Worm (Caenorhabditis elegans) whole organism, L1 larva: ENCODE measurements around the gene cest-9.2.

Experiments used
- C34B4.2 ChIP-seq: sonication (generic microtip); optimal IDR thresholded peaks from 2 replicates; lab custom pipeline; 2017; ENCODE audit warnings: mild to moderate bottlenecking, missing genetic modification characterization, missing compliant biosample characterization
- aha-1 ChIP-seq: fragments of 150-350 bp; optimal IDR thresholded peaks from 2 replicates; lab custom pipeline; 2014; ENCODE audit warnings: missing biosample characterization, missing genetic modification characterization
- aly-2 ChIP-seq: fragments of 150-350 bp; optimal IDR thresholded peaks from 2 replicates; lab custom pipeline; 2014; ENCODE audit warnings: missing biosample characterization, missing genetic modification characterization
- ama-1 ChIP-seq: fragments of 150-350 bp; optimal IDR thresholded peaks from 2 replicates; lab custom pipeline; 2014
- blmp-1 ChIP-seq: fragments of 150-350 bp; optimal IDR thresholded peaks from 2 replicates; lab custom pipeline; 2014; ENCODE audit warnings: missing biosample characterization, missing genetic modification characterization
- ceh-88 ChIP-seq: fragments of 200-800 bp; sonication (Bioruptor generic); IDR thresholded peaks from 2 replicates; pipeline ENCODE4 v1.3.6; 2022; ENCODE audit warnings: missing genetic modification characterization, missing compliant biosample characterization
- ceh-90 ChIP-seq: sonication (generic microtip); optimal IDR thresholded peaks from 2 replicates; lab custom pipeline; 2016; ENCODE audit warnings: missing genetic modification characterization, missing compliant biosample characterization
- efl-1 ChIP-seq, 4 experiments: fragments of 150-350 bp; optimal IDR thresholded peaks in 3 of 4; peaks in 1 of 4; 1 replicate in 1 of 4; 2 replicates in 3 of 4; lab custom pipeline; 2014; ENCODE audit warnings: missing biosample characterization in 2 of 4, missing genetic modification characterization in 2 of 4, missing genetic modification reagents in 2 of 4
- efl-3 ChIP-seq: fragments of 200-800 bp; sonication (Bioruptor generic); optimal IDR thresholded peaks from 2 replicates; lab custom pipeline; 2018; ENCODE audit warnings: mild to moderate bottlenecking, missing genetic modification characterization, missing compliant biosample characterization
- elt-2 ChIP-seq: sonication (generic microtip); optimal IDR thresholded peaks from 2 replicates; lab custom pipeline; 2016; ENCODE audit warnings: missing genetic modification characterization, mild to moderate bottlenecking, inconsistent platforms, missing compliant biosample characterization, missing genetic modification reagents
- elt-3 ChIP-seq, 6 experiments: fragments of 150-350 bp in 1 of 6; sonication (generic microtip); optimal IDR thresholded peaks; 2 replicates each; lab custom pipeline; 2017 to 2018; ENCODE audit warnings: missing biosample characterization in 6 of 6, missing genetic modification characterization in 6 of 6, inconsistent platforms in 1 of 6
- ets-5 ChIP-seq: fragments of 200-800 bp; sonication (Bioruptor generic); IDR thresholded peaks from 2 replicates; pipeline ENCODE4 v1.3.6; 2022; ENCODE audit warnings: missing genetic modification characterization, missing compliant biosample characterization
- fos-1 ChIP-seq: fragments of 150-350 bp; optimal IDR thresholded peaks from 2 replicates; lab custom pipeline; 2014; ENCODE audit warnings: missing biosample characterization, missing genetic modification characterization
- grh-1 ChIP-seq: fragments of 200-800 bp; sonication (Bioruptor generic); IDR thresholded peaks from 2 replicates; pipeline ENCODE4 v1.3.6; 2022; ENCODE audit warnings: missing genetic modification reagents, missing genetic modification characterization, missing compliant biosample characterization
- hlh-17 ChIP-seq: fragments of 200-800 bp; sonication (Bioruptor generic); optimal IDR thresholded peaks from 2 replicates; lab custom pipeline; 2018; ENCODE audit warnings: missing genetic modification characterization, mild to moderate bottlenecking, missing compliant biosample characterization, moderate library complexity, borderline replicate concordance
- hlh-4 ChIP-seq: sonication (generic microtip); optimal IDR thresholded peaks from 2 replicates; lab custom pipeline; 2016; ENCODE audit warnings: mild to moderate bottlenecking, missing genetic modification characterization, missing compliant biosample characterization
- jun-1 ChIP-seq: fragments of 150-350 bp; optimal IDR thresholded peaks from 2 replicates; lab custom pipeline; 2014; ENCODE audit warnings: missing biosample characterization, missing genetic modification reagents, missing genetic modification characterization
- lin-13 ChIP-seq: fragments of 150-350 bp; optimal IDR thresholded peaks from 2 replicates; lab custom pipeline; 2014; ENCODE audit warnings: missing biosample characterization, missing genetic modification reagents, missing genetic modification characterization
- lin-15B ChIP-seq: fragments of 150-350 bp; sonication (generic microtip); optimal IDR thresholded peaks from 3 replicates; lab custom pipeline; 2014; ENCODE audit warnings: missing biosample characterization, missing genetic modification characterization
- lin-35 ChIP-seq, 2 experiments: fragments of 150-350 bp; optimal IDR thresholded peaks; 2 replicates each; lab custom pipeline; 2014; ENCODE audit warnings: missing biosample characterization in 2 of 2, missing genetic modification characterization in 2 of 2, missing genetic modification reagents in 2 of 2
- lin-39 ChIP-seq: fragments of 150-350 bp; optimal IDR thresholded peaks from 2 replicates; lab custom pipeline; 2014; ENCODE audit warnings: missing biosample characterization, missing genetic modification reagents, missing genetic modification characterization
- lir-3 ChIP-seq: sonication (generic microtip); optimal IDR thresholded peaks from 2 replicates; lab custom pipeline; 2016; ENCODE audit warnings: mild to moderate bottlenecking, missing genetic modification characterization, moderate library complexity, missing compliant biosample characterization; ENCODE audit not compliant: poor library complexity
- lsy-2 ChIP-seq, 2 experiments: fragments of 150-350 bp; optimal IDR thresholded peaks; 2 replicates each; lab custom pipeline; 2014; ENCODE audit warnings: missing biosample characterization in 2 of 2, missing genetic modification characterization in 2 of 2
- mab-9 ChIP-seq: fragments of 200-800 bp; sonication (Bioruptor generic); IDR thresholded peaks from 2 replicates; pipeline ENCODE4 v1.3.6; 2022; ENCODE audit warnings: missing genetic modification reagents, missing genetic modification characterization, missing compliant biosample characterization
- mdl-1 ChIP-seq, 2 experiments: fragments of 150-350 bp; optimal IDR thresholded peaks; 2 replicates each; lab custom pipeline; 2014 to 2017; ENCODE audit warnings: missing biosample characterization in 2 of 2, missing genetic modification characterization in 2 of 2, inconsistent platforms in 1 of 2
- mef-2 ChIP-seq: fragments of 150-350 bp; optimal IDR thresholded peaks from 2 replicates; lab custom pipeline; 2014; ENCODE audit warnings: missing biosample characterization, missing genetic modification characterization
- nhr-19 ChIP-seq: fragments of 200-800 bp; sonication (Bioruptor generic); conservative IDR thresholded peaks from 2 replicates; pipeline ENCODE4 v1.3.6; 2022; ENCODE audit warnings: missing genetic modification characterization, missing compliant biosample characterization
- nhr-20 ChIP-seq: sonication (generic microtip); optimal IDR thresholded peaks from 2 replicates; lab custom pipeline; 2016; ENCODE audit warnings: mild to moderate bottlenecking, missing genetic modification characterization, missing compliant biosample characterization
- nhr-47 ChIP-seq: sonication (generic microtip); optimal IDR thresholded peaks from 2 replicates; lab custom pipeline; 2016; ENCODE audit warnings: mild to moderate bottlenecking, missing genetic modification characterization, moderate library complexity, missing compliant biosample characterization
- nhr-71 ChIP-seq: sonication (generic microtip); optimal IDR thresholded peaks from 2 replicates; lab custom pipeline; 2016; ENCODE audit warnings: mild to moderate bottlenecking, missing genetic modification characterization, moderate library complexity, missing compliant biosample characterization
- nhr-76 ChIP-seq: sonication (generic microtip); optimal IDR thresholded peaks from 2 replicates; lab custom pipeline; 2017; ENCODE audit warnings: missing biosample characterization, missing genetic modification characterization
- nhr-77 ChIP-seq: fragments of 150-350 bp; optimal IDR thresholded peaks from 2 replicates; lab custom pipeline; 2014; ENCODE audit warnings: missing biosample characterization, missing genetic modification characterization
- nhr-85 ChIP-seq: sonication (generic microtip); peaks from one replicate; lab custom pipeline; 2016; ENCODE audit warnings: missing genetic modification characterization, inconsistent platforms, missing compliant biosample characterization
- nhr-90 ChIP-seq: sonication (generic microtip); optimal IDR thresholded peaks from 2 replicates; lab custom pipeline; 2016; ENCODE audit warnings: mild to moderate bottlenecking, missing genetic modification characterization, missing compliant biosample characterization; ENCODE audit not compliant: poor library complexity
- pag-3 ChIP-seq: sonication (generic microtip); optimal IDR thresholded peaks from 2 replicates; lab custom pipeline; 2017; ENCODE audit warnings: missing genetic modification characterization, mild to moderate bottlenecking, missing compliant biosample characterization, antibody characterized with exemption, borderline replicate concordance; ENCODE audit not compliant: insufficient read depth
- pax-3 ChIP-seq: fragments of 200-800 bp; sonication (Bioruptor generic); optimal IDR thresholded peaks from 2 replicates; lab custom pipeline; 2018; ENCODE audit warnings: mild to moderate bottlenecking, missing genetic modification characterization, moderate library complexity, missing compliant biosample characterization
- pqm-1 ChIP-seq: sonication (generic microtip); optimal IDR thresholded peaks from 3 replicates; lab custom pipeline; 2017; ENCODE audit warnings: missing biosample characterization, missing genetic modification characterization
- rnt-1 ChIP-seq: sonication (generic microtip); optimal IDR thresholded peaks from 2 replicates; lab custom pipeline; 2016; ENCODE audit warnings: mild to moderate bottlenecking, missing genetic modification characterization, moderate library complexity, missing compliant biosample characterization
- snpc-4 ChIP-seq: fragments of 150-350 bp; optimal IDR thresholded peaks from 2 replicates; lab custom pipeline; 2014; ENCODE audit warnings: missing biosample characterization, missing genetic modification characterization
- snu-23 ChIP-seq: sonication (generic microtip); optimal IDR thresholded peaks from 2 replicates; lab custom pipeline; 2016; ENCODE audit warnings: missing genetic modification characterization, missing compliant biosample characterization
- sox-4 ChIP-seq: sonication (generic microtip); optimal IDR thresholded peaks from 2 replicates; lab custom pipeline; 2016; ENCODE audit warnings: missing genetic modification characterization, missing compliant biosample characterization
- sptf-1 ChIP-seq: fragments of 150-350 bp; optimal IDR thresholded peaks from 2 replicates; lab custom pipeline; 2014; ENCODE audit warnings: missing biosample characterization, missing genetic modification characterization
- tbx-2 ChIP-seq: sonication (generic microtip); optimal IDR thresholded peaks from 2 replicates; lab custom pipeline; 2016; ENCODE audit warnings: missing genetic modification characterization, missing compliant biosample characterization
- tlp-1 ChIP-seq: fragments of 150-350 bp; optimal IDR thresholded peaks from 2 replicates; lab custom pipeline; 2014; ENCODE audit warnings: missing biosample characterization, missing genetic modification characterization
- unc-30 ChIP-seq: sonication (generic microtip); optimal IDR thresholded peaks from 2 replicates; lab custom pipeline; 2017; ENCODE audit warnings: missing biosample characterization, missing genetic modification characterization
- unc-86 ChIP-seq: sonication (generic microtip); optimal IDR thresholded peaks from 2 replicates; lab custom pipeline; 2016; ENCODE audit warnings: missing genetic modification characterization, missing compliant biosample characterization
- xbp-1 ChIP-seq: sonication (generic microtip); optimal IDR thresholded peaks from 2 replicates; lab custom pipeline; 2016; ENCODE audit warnings: missing genetic modification characterization, missing compliant biosample characterization
- zip-4 ChIP-seq: fragments of 200-800 bp; sonication (Bioruptor generic); optimal IDR thresholded peaks from 2 replicates; lab custom pipeline; 2018; ENCODE audit warnings: mild to moderate bottlenecking, missing genetic modification characterization, moderate library complexity, missing compliant biosample characterization

Gene cest-9.2

ce11 chrX:12179090-12179488 is 42.8 kb upstream of the cest-9.2 start (continued):
- TF ChIP-seq lin-39 = no peak
- no peak for TF ChIP-seq zip-4
- no peak for TF ChIP-seq xbp-1 (tag; lab: Kevin White, UChicago)
- no peak for TF ChIP-seq lin-35 (GFP tag; optimal IDR thresholded peaks at IDR 0.05; lab: Kevin White, UChicago)
- no peak for TF ChIP-seq pax-3 (tag; lab: Kevin White, UChicago)
- TF ChIP-seq lir-3 (tag; lab: Kevin White, UChicago) = no peak
- TF ChIP-seq nhr-71 (tag; lab: Kevin White, UChicago) = peak; percentile 34
- peak; percentile 19; the same call in 1 of the 2 replicates for TF ChIP-seq nhr-19
- TF ChIP-seq aly-2 (tag; lab: Kevin White, UChicago) = no peak
- no peak for TF ChIP-seq fos-1
- TF ChIP-seq mdl-1 (tag; optimal IDR thresholded peaks at IDR 0.05; lab: Kevin White, UChicago) = peak in 1 of 2 experiments; percentile 18
- TF ChIP-seq ceh-88 (GFP tag; lab: Robert Waterston, UW) = 0 out of 2 replicates have a peak, but pooled peaks have one; percentile 31
- no peak for TF ChIP-seq sox-4 (tag; lab: Kevin White, UChicago)
- peak; percentile 22 for TF ChIP-seq blmp-1 (tag; lab: Kevin White, UChicago)
- TF ChIP-seq nhr-76 (tag; lab: Kevin White, UChicago) = no peak
- no peak for TF ChIP-seq pag-3
- no peak for TF ChIP-seq tlp-1 (tag; lab: Kevin White, UChicago)
- no peak for TF ChIP-seq lin-13 (GFP tag; lab: Kevin White, UChicago)
- no peak for TF ChIP-seq mef-2
- TF ChIP-seq sptf-1 = no peak
- peak; percentile 7 for TF ChIP-seq nhr-77 (tag; lab: Kevin White, UChicago)
- TF ChIP-seq hlh-17 (GFP tag; lab: Kevin White, UChicago) = no peak
- TF ChIP-seq unc-30 (tag; lab: Kevin White, UChicago) = no peak
- no peak for TF ChIP-seq C34B4.2 (tag; lab: Kevin White, UChicago)
- TF ChIP-seq elt-2 (tag; lab: Kevin White, UChicago) = no peak
- TF ChIP-seq aha-1 (tag; lab: Kevin White, UChicago) = no peak
- TF ChIP-seq nhr-90 (tag; lab: Kevin White, UChicago) = no peak
- no peak for TF ChIP-seq ama-1 (lab: Kevin White, UChicago)
- no peak for TF ChIP-seq mab-9 (GFP tag; lab: Robert Waterston, UW)
- TF ChIP-seq unc-86 (tag; lab: Kevin White, UChicago) = no peak

- peak; percentile 4 for TF ChIP-seq blmp-1 (tag; lab: Kevin White, UChicago)
- no peak for TF ChIP-seq hlh-4
- TF ChIP-seq grh-1 = no peak
- TF ChIP-seq snpc-4 (tag; lab: Kevin White, UChicago) = no peak
- TF ChIP-seq ets-5 (GFP tag; lab: Robert Waterston, UW) = no peak
- TF ChIP-seq ceh-90 = no peak
- TF ChIP-seq xbp-1 (tag; lab: Kevin White, UChicago) = no peak
- TF ChIP-seq efl-1 (optimal IDR thresholded peaks at IDR 0.05; lab: Kevin White, UChicago) = no peak
- peak in 1 of 2 experiments; percentile 56 for TF ChIP-seq efl-1 (GFP tag; optimal IDR thresholded peaks at IDR 0.05 in 1 of 2; lab: Kevin White, UChicago)
Measured at ce11 chrX:12179817-12180384, 42.0 kb upstream of the cest-9.2 start.

- TF ChIP-seq blmp-1 (tag; lab: Kevin White, UChicago) (peak; percentile 91), nhr-20 (tag; lab: Kevin White, UChicago) (peak; percentile 80), rnt-1 (tag; lab: Kevin White, UChicago) (peak; percentile 15), nhr-19 (peak; percentile 48), lin-35 (GFP tag; optimal IDR thresholded peaks at IDR 0.05; lab: Kevin White, UChicago) (peak; percentile 1 to 44), lin-15B (tag; lab: Kevin White, UChicago) (no peak), efl-3 (GFP tag; lab: Kevin White, UChicago) (no peak), unc-86 (tag; lab: Kevin White, UChicago) (no peak), tbx-2 (tag; lab: Kevin White, UChicago) (peak; percentile 65), nhr-90 (tag; lab: Kevin White, UChicago) (peak; percentile 40), grh-1 (peak; percentile 89), pag-3 (peak; percentile 2), mdl-1 (tag; optimal IDR thresholded peaks at IDR 0.05; lab: Kevin White, UChicago) (peak in 1 of 2 experiments; percentile 1), lin-13 (GFP tag; lab: Kevin White, UChicago) (peak; percentile 13), elt-3 (tag; optimal IDR thresholded peaks at IDR 0.05; lab: Kevin White, UChicago) (peak in 5 of 6 experiments; percentile 6 to 50 (median 33)), nhr-47 (tag; lab: Kevin White, UChicago) (peak; percentile 26), lsy-2 (tag; optimal IDR thresholded peaks at IDR 0.05; lab: Kevin White, UChicago) (peak in 1 of 2 experiments; percentile 52), pqm-1 (tag; lab: Kevin White, UChicago) (no peak), jun-1 (tag; lab: Kevin White, UChicago) (no peak), snu-23 (GFP tag; lab: Kevin White, UChicago) (peak; percentile 53), nhr-85 (peak; percentile 96)
Measured at ce11 chrX:12180681-12181080, 41.2 kb upstream of the cest-9.2 start.
